Worm (Caenorhabditis elegans) whole organism, young adult: ENCODE results near the gene str-262.

ENCODE experiments used
- D2030.7 ChIP-seq: fragments of 200-800 bp; sonication (Bioruptor generic); IDR thresholded peaks from 2 replicates; pipeline ENCODE4 v1.3.6; 2022; ENCODE audit warnings: missing genetic modification reagents, missing genetic modification characterization, missing compliant biosample characterization
- Y56A3A.18 ChIP-seq: fragments of 200-800 bp; sonication (Bioruptor generic); IDR thresholded peaks from 2 replicates; pipeline ENCODE4 v1.3.6; 2022; ENCODE audit warnings: missing genetic modification reagents, missing genetic modification characterization, missing compliant biosample characterization
- egl-18 ChIP-seq: fragments of 200-800 bp; sonication (Bioruptor generic); IDR thresholded peaks from 2 replicates; pipeline ENCODE4 v1.3.6; 2022; ENCODE audit warnings: missing genetic modification reagents, missing genetic modification characterization, missing compliant biosample characterization
- rec-8 ChIP-seq, 2 experiments: sonication (generic microtip); optimal IDR thresholded peaks; 2 replicates each; lab custom pipeline; 2016; ENCODE audit warnings: mild to moderate bottlenecking in 2 of 2, missing genetic modification characterization in 2 of 2, missing genetic modification reagents in 2 of 2, missing genotype in 2 of 2, missing biosample characterization in 1 of 2, missing compliant biosample characterization in 1 of 2, moderate library complexity in 1 of 2
- ztf-3 ChIP-seq: fragments of 200-800 bp; sonication (Bioruptor generic); optimal IDR thresholded peaks from 2 replicates; lab custom pipeline; 2018; ENCODE audit warnings: mild to moderate bottlenecking, missing genetic modification characterization, missing compliant biosample characterization

ce11 chrV:797241-797640 is 44.7 kb upstream of the str-262 start:
- no peak for TF ChIP-seq D2030.7
- TF ChIP-seq Y56A3A.18 (GFP tag; lab: Robert Waterston, UW) = no peak
- TF ChIP-seq rec-8 (tag; optimal IDR thresholded peaks at IDR 0.05; lab: Kevin White, UChicago) = no peak
- no peak for TF ChIP-seq egl-18 (GFP tag; lab: Robert Waterston, UW)
- TF ChIP-seq ztf-3 (GFP tag; lab: Kevin White, UChicago) = no peak
